Worm (Caenorhabditis elegans) whole organism, L3 larva: ENCODE measurements around the gene F10C2.3.

Source experiments
- ceh-28 ChIP-seq: fragments of 150-350 bp; optimal IDR thresholded peaks from 2 replicates; lab custom pipeline; 2014; ENCODE audit warnings: missing biosample characterization, missing genetic modification reagents, missing genetic modification characterization
- jun-1 ChIP-seq: fragments of 150-350 bp; optimal IDR thresholded peaks from 2 replicates; lab custom pipeline; 2014; ENCODE audit warnings: missing biosample characterization, missing genetic modification reagents, missing genetic modification characterization
- nfya-1 ChIP-seq: sonication (generic microtip); optimal IDR thresholded peaks from 2 replicates; lab custom pipeline; 2017; ENCODE audit warnings: missing genetic modification characterization, mild to moderate bottlenecking, missing compliant biosample characterization, antibody characterized with exemption, moderate library complexity; ENCODE audit not compliant: insufficient read depth
- nhr-43 ChIP-seq: sonication (generic microtip); optimal IDR thresholded peaks from 2 replicates; lab custom pipeline; 2016; ENCODE audit warnings: mild to moderate bottlenecking, missing genetic modification characterization, missing compliant biosample characterization; ENCODE audit not compliant: poor library complexity, severe bottlenecking
- nhr-76 ChIP-seq: fragments of 150-350 bp; sonication (generic microtip); optimal IDR thresholded peaks from 5 replicates; lab custom pipeline; 2014; ENCODE audit warnings: missing biosample characterization, missing genetic modification characterization
- pqm-1 ChIP-seq: fragments of 150-350 bp; optimal IDR thresholded peaks from 2 replicates; lab custom pipeline; 2017; ENCODE audit warnings: missing biosample characterization, missing genetic modification characterization, inconsistent platforms
- sea-2 ChIP-seq: fragments of 150-350 bp; sonication (generic microtip); optimal IDR thresholded peaks from 4 replicates; lab custom pipeline; 2014; ENCODE audit warnings: missing biosample characterization, missing genetic modification reagents, missing genetic modification characterization
- skn-1 ChIP-seq: fragments of 150-350 bp; optimal IDR thresholded peaks from 2 replicates; lab custom pipeline; 2014; ENCODE audit warnings: missing biosample characterization, missing genetic modification characterization
- snpc-4 ChIP-seq: fragments of 150-350 bp; optimal IDR thresholded peaks from 2 replicates; lab custom pipeline; 2014; ENCODE audit warnings: missing biosample characterization, missing genetic modification characterization
- unc-39 ChIP-seq: sonication (generic microtip); optimal IDR thresholded peaks from 4 replicates; lab custom pipeline; 2017; ENCODE audit warnings: missing biosample characterization, missing genetic modification characterization
- ztf-4 ChIP-seq: fragments of 150-350 bp; optimal IDR thresholded peaks from 2 replicates; lab custom pipeline; 2014; ENCODE audit warnings: missing biosample characterization, missing genetic modification characterization

DNA sequence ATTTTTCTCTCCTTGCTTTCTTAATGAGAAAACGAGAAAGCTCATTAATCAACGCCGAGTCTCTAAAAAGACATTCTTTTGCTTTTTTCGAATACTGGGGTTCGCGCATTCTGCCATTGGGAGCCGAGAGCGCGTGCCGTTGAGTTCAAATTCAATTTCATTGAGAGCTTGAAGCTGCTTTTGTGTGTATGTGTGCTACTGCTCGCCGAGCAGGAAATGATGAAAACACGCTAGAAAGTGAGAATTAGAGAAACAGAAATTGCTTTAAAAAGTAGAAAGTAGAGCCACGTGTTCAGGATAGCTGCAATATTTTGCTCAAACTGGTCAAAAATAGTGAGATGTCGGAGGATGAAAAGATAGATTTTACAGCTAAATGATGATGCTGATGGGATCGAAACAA lies 5.6 kb downstream of the F10C2.3 start:
- TF ChIP-seq ceh-28 (tag; lab: Kevin White, UChicago) (no peak), pqm-1 (tag; lab: Kevin White, UChicago) (no peak), nhr-76 (tag; lab: Kevin White, UChicago) (no peak), nfya-1 (tag; lab: Kevin White, UChicago) (peak; percentile 45), unc-39 (no peak), skn-1 (no peak), sea-2 (GFP tag; lab: Kevin White, UChicago) (no peak), snpc-4 (tag; lab: Kevin White, UChicago) (no peak), ztf-4 (tag; lab: Kevin White, UChicago) (no peak), nhr-43 (no peak), jun-1 (tag; lab: Kevin White, UChicago) (no peak)
